Worm (Caenorhabditis elegans) whole organism, L3 larva: ENCODE measurements around the gene F57B9.1.
A peak's percentile ranks its signal among the peaks of the same experiment; 100 is the strongest.

Experiments
- R02D3.7 ChIP-seq: fragments of 150-350 bp; optimal IDR thresholded peaks from 2 replicates; lab custom pipeline; 2014; ENCODE audit warnings: missing biosample characterization, missing genetic modification characterization
- ZK546.5 ChIP-seq: sonication (generic microtip); optimal IDR thresholded peaks from 2 replicates; lab custom pipeline; 2017; ENCODE audit warnings: missing biosample characterization, missing genetic modification characterization
- aly-2 ChIP-seq: fragments of 150-350 bp; optimal IDR thresholded peaks from 2 replicates; lab custom pipeline; 2014; ENCODE audit warnings: missing biosample characterization, missing genetic modification characterization
- ama-1 ChIP-seq: fragments of 150-350 bp; optimal IDR thresholded peaks from 2 replicates; lab custom pipeline; 2018
- ceh-16 ChIP-seq: sonication (generic microtip); optimal IDR thresholded peaks from 2 replicates; lab custom pipeline; 2017; ENCODE audit warnings: missing biosample characterization, missing genetic modification characterization
- ceh-28 ChIP-seq: fragments of 150-350 bp; optimal IDR thresholded peaks from 2 replicates; lab custom pipeline; 2014; ENCODE audit warnings: missing biosample characterization, missing genetic modification reagents, missing genetic modification characterization
- ceh-82 ChIP-seq: fragments of 150-350 bp; optimal IDR thresholded peaks from 2 replicates; lab custom pipeline; 2014; ENCODE audit warnings: missing biosample characterization, missing genetic modification characterization
- ceh-9 ChIP-seq: sonication (generic microtip); optimal IDR thresholded peaks from 2 replicates; lab custom pipeline; 2018; ENCODE audit warnings: missing biosample characterization, missing genetic modification characterization
- daf-12 ChIP-seq: fragments of 150-350 bp; optimal IDR thresholded peaks from 2 replicates; lab custom pipeline; 2014; ENCODE audit warnings: missing biosample characterization, missing genetic modification reagents, missing genetic modification characterization
- egl-27 ChIP-seq: sonication (generic microtip); optimal IDR thresholded peaks from 4 replicates; lab custom pipeline; 2017; ENCODE audit warnings: missing biosample characterization, missing genetic modification reagents, missing genetic modification characterization
- egl-5 ChIP-seq: fragments of 150-350 bp; optimal IDR thresholded peaks from 2 replicates; lab custom pipeline; 2017; ENCODE audit warnings: missing biosample characterization, missing genetic modification reagents, missing genetic modification characterization, inconsistent platforms
- elt-1 ChIP-seq: fragments of 150-350 bp; optimal IDR thresholded peaks from 2 replicates; lab custom pipeline; 2014; ENCODE audit warnings: missing biosample characterization, missing genetic modification characterization
- elt-2 ChIP-seq: sonication (generic microtip); optimal IDR thresholded peaks from 2 replicates; lab custom pipeline; 2016; ENCODE audit warnings: missing genetic modification reagents, mild to moderate bottlenecking, missing genetic modification characterization, missing compliant biosample characterization
- elt-3 ChIP-seq, 3 experiments: fragments of 150-350 bp in 1 of 3; sonication (generic microtip) in 2 of 3; optimal IDR thresholded peaks; 2 replicates in 2 of 3; 4 replicates in 1 of 3; lab custom pipeline; 2014 to 2017; ENCODE audit warnings: missing biosample characterization in 3 of 3, missing genetic modification characterization in 3 of 3
- eor-1 ChIP-seq, 2 experiments: fragments of 150-350 bp; optimal IDR thresholded peaks; 2 replicates each; lab custom pipeline; 2014 to 2018; ENCODE audit warnings: missing biosample characterization in 2 of 2, missing genetic modification characterization in 2 of 2
- fkh-10 ChIP-seq: sonication (generic microtip); optimal IDR thresholded peaks from 2 replicates; lab custom pipeline; 2017; ENCODE audit warnings: missing biosample characterization, missing genetic modification reagents, missing genetic modification characterization
- fkh-2 ChIP-seq: fragments of 150-350 bp; optimal IDR thresholded peaks from 2 replicates; lab custom pipeline; 2014; ENCODE audit warnings: missing biosample characterization, missing genetic modification reagents, missing genetic modification characterization
- fos-1 ChIP-seq: fragments of 150-350 bp; optimal IDR thresholded peaks from 2 replicates; lab custom pipeline; 2014; ENCODE audit warnings: missing biosample characterization, missing genetic modification characterization
- hmg-11 ChIP-seq: sonication (generic microtip); optimal IDR thresholded peaks from 2 replicates; lab custom pipeline; 2016; ENCODE audit warnings: missing genetic modification characterization, missing compliant biosample characterization
- jun-1 ChIP-seq: fragments of 150-350 bp; optimal IDR thresholded peaks from 2 replicates; lab custom pipeline; 2014; ENCODE audit warnings: missing biosample characterization, missing genetic modification reagents, missing genetic modification characterization
- lin-15B ChIP-seq: fragments of 150-350 bp; optimal IDR thresholded peaks from 2 replicates; lab custom pipeline; 2014; ENCODE audit warnings: missing biosample characterization, missing genetic modification characterization
- lin-39 ChIP-seq: fragments of 150-350 bp; optimal IDR thresholded peaks from 2 replicates; lab custom pipeline; 2018; ENCODE audit warnings: missing biosample characterization, missing genetic modification reagents, missing genetic modification characterization
- lsy-12 ChIP-seq: sonication (generic microtip); optimal IDR thresholded peaks from 2 replicates; lab custom pipeline; 2016; ENCODE audit warnings: mild to moderate bottlenecking, missing genetic modification characterization, missing compliant biosample characterization
- mdl-1 ChIP-seq: fragments of 150-350 bp; optimal IDR thresholded peaks from 2 replicates; lab custom pipeline; 2014; ENCODE audit warnings: missing biosample characterization, missing genetic modification characterization
- nfya-1 ChIP-seq: sonication (generic microtip); optimal IDR thresholded peaks from 2 replicates; lab custom pipeline; 2017; ENCODE audit warnings: missing genetic modification characterization, mild to moderate bottlenecking, missing compliant biosample characterization, antibody characterized with exemption, moderate library complexity; ENCODE audit not compliant: insufficient read depth
- nhr-11 ChIP-seq: fragments of 150-350 bp; optimal IDR thresholded peaks from 2 replicates; lab custom pipeline; 2014; ENCODE audit warnings: missing biosample characterization, missing genetic modification characterization
- nhr-12 ChIP-seq: fragments of 150-350 bp; optimal IDR thresholded peaks from 2 replicates; lab custom pipeline; 2014; ENCODE audit warnings: missing biosample characterization, missing genetic modification characterization
- nhr-23 ChIP-seq: fragments of 150-350 bp; optimal IDR thresholded peaks from 2 replicates; lab custom pipeline; 2014; ENCODE audit warnings: missing biosample characterization, missing genetic modification reagents, missing genetic modification characterization
- nhr-237 ChIP-seq: fragments of 150-350 bp; optimal IDR thresholded peaks from 2 replicates; lab custom pipeline; 2014; ENCODE audit warnings: missing biosample characterization, missing genetic modification characterization
- nhr-25 ChIP-seq: sonication (generic microtip); optimal IDR thresholded peaks from 2 replicates; lab custom pipeline; 2017; ENCODE audit warnings: missing biosample characterization, missing genetic modification characterization
- nhr-28 ChIP-seq: fragments of 150-350 bp; optimal IDR thresholded peaks from 2 replicates; lab custom pipeline; 2014; ENCODE audit warnings: missing biosample characterization, missing genetic modification characterization
- nhr-43 ChIP-seq: sonication (generic microtip); optimal IDR thresholded peaks from 2 replicates; lab custom pipeline; 2016; ENCODE audit warnings: mild to moderate bottlenecking, missing genetic modification characterization, missing compliant biosample characterization; ENCODE audit not compliant: poor library complexity, severe bottlenecking
- nhr-67 ChIP-seq: fragments of 150-350 bp; optimal IDR thresholded peaks from 2 replicates; lab custom pipeline; 2014; ENCODE audit warnings: missing biosample characterization, missing genetic modification characterization
- nhr-76 ChIP-seq: fragments of 150-350 bp; sonication (generic microtip); optimal IDR thresholded peaks from 5 replicates; lab custom pipeline; 2014; ENCODE audit warnings: missing biosample characterization, missing genetic modification characterization
- pha-4 ChIP-seq: fragments of 150-350 bp; optimal IDR thresholded peaks from 2 replicates; lab custom pipeline; 2014; ENCODE audit warnings: missing biosample characterization, missing genetic modification reagents, missing genetic modification characterization
- pqm-1 ChIP-seq: fragments of 150-350 bp; optimal IDR thresholded peaks from 2 replicates; lab custom pipeline; 2017; ENCODE audit warnings: missing biosample characterization, missing genetic modification characterization, inconsistent platforms
- sea-2 ChIP-seq: fragments of 150-350 bp; sonication (generic microtip); optimal IDR thresholded peaks from 4 replicates; lab custom pipeline; 2014; ENCODE audit warnings: missing biosample characterization, missing genetic modification reagents, missing genetic modification characterization
- skn-1 ChIP-seq: fragments of 150-350 bp; optimal IDR thresholded peaks from 2 replicates; lab custom pipeline; 2014; ENCODE audit warnings: missing biosample characterization, missing genetic modification characterization
- snpc-4 ChIP-seq: fragments of 150-350 bp; optimal IDR thresholded peaks from 2 replicates; lab custom pipeline; 2014; ENCODE audit warnings: missing biosample characterization, missing genetic modification characterization
- tbx-2 ChIP-seq: sonication (generic microtip); optimal IDR thresholded peaks from 2 replicates; lab custom pipeline; 2016; ENCODE audit warnings: mild to moderate bottlenecking, missing genetic modification characterization, missing compliant biosample characterization
- unc-39 ChIP-seq: sonication (generic microtip); optimal IDR thresholded peaks from 4 replicates; lab custom pipeline; 2017; ENCODE audit warnings: missing biosample characterization, missing genetic modification characterization
- unc-62 ChIP-seq: fragments of 150-350 bp; sonication (generic microtip); optimal IDR thresholded peaks from 4 replicates; lab custom pipeline; 2014; ENCODE audit warnings: missing biosample characterization, missing genetic modification reagents, missing genetic modification characterization
- ztf-4 ChIP-seq: fragments of 150-350 bp; optimal IDR thresholded peaks from 2 replicates; lab custom pipeline; 2014; ENCODE audit warnings: missing biosample characterization, missing genetic modification characterization

Gene F57B9.1

DNA sequence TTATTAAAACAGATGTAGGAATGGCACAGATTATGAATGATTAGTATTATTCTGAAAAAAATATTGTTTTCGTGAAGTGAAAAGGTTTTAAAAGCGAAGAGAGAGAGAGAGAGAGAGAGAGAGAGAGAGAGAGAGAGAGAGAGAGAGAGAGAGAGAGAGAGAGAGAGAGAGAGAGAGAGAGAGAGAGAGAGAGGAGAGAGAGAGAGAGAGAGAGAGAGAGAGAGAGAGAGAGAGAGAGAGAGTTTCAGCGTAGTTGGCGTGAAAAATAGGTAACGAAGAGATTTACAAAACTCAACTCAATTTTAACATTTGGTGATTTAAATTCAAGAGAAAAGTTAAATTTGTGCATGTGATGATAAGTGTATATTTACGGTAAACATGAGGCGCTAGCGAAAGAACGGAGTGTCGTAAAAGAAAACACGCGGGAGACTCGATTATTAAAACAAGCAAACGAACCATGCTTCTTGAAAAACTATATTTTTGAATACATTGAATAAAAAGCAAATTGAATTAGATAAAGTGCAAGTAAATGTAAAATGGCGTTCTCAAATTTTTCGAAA is 6.3 kb downstream of the F57B9.1 start, which contains the start of gene panl-2:
panl-2 (minus strand) TSS at position 51 of the 560 bp plus-strand sequence.
- TF ChIP-seq nhr-67 (tag; lab: Kevin White, UChicago) (no peak), jun-1 (tag; lab: Kevin White, UChicago) (no peak), nhr-23 (tag; lab: Kevin White, UChicago) (peak; percentile 12), fkh-2 (tag; lab: Kevin White, UChicago) (no peak), ama-1 (lab: Kevin White, UChicago) (no peak), fkh-10 (no peak), skn-1 (tag; lab: Kevin White, UChicago) (peak; percentile 52), nhr-43 (no peak), egl-27 (no peak), nhr-25 (tag; lab: Kevin White, UChicago) (no peak), ZK546.5 (no peak), nhr-12 (no peak), aly-2 (no peak), sea-2 (GFP tag; lab: Kevin White, UChicago) (no peak), lsy-12 (no peak), daf-12 (tag; lab: Kevin White, UChicago) (no peak), elt-3 (tag; optimal IDR thresholded peaks at IDR 0.05; lab: Kevin White, UChicago) (no peak), unc-62 (GFP tag; lab: Kevin White, UChicago) (no peak), eor-1 (tag; optimal IDR thresholded peaks at IDR 0.05; lab: Kevin White, UChicago) (no peak), pqm-1 (tag; lab: Kevin White, UChicago) (no peak), nhr-76 (tag; lab: Kevin White, UChicago) (no peak), nhr-28 (no peak), nhr-11 (tag; lab: Kevin White, UChicago) (no peak), unc-39 (tag; lab: Kevin White, UChicago) (no peak), egl-5 (no peak), fos-1 (tag; lab: Kevin White, UChicago) (no peak), tbx-2 (tag; lab: Kevin White, UChicago) (no peak), ceh-9 (tag; lab: Kevin White, UChicago) (no peak), lin-15B (peak; percentile 49), lin-39 (tag; lab: Kevin White, UChicago) (no peak), ceh-82 (tag; lab: Kevin White, UChicago) (no peak), elt-1 (tag; lab: Kevin White, UChicago) (no peak), R02D3.7 (tag; lab: Kevin White, UChicago) (peak; percentile 90), nfya-1 (tag; lab: Kevin White, UChicago) (peak; percentile 55), elt-2 (no peak), pha-4 (peak; percentile 78), snpc-4 (tag; lab: Kevin White, UChicago) (no peak), ztf-4 (tag; lab: Kevin White, UChicago) (no peak), hmg-11 (tag; lab: Kevin White, UChicago) (peak; percentile 11), nhr-237 (tag; lab: Kevin White, UChicago) (no peak), ceh-16 (no peak), ceh-28 (no peak)
- TF ChIP-seq, all 47 proteins: peak for 7

DNA sequence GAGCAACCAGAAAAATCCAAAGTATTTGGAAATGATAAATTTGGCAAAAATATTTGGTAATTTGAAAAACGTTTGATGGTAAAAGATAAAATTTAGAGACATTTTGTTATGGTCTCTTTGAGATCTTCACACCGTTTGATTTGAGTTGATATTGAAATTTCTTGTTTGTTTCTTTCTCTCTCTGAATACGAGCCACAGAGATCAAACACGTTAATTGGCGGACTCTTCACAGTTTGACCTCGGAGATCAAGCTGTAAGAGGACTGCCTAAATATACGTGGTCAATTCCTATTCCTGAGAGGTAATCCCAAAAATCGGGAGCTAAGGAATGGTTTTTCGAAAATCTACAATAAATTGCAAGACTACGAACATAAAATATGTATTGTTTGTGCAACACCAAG is 6.8 kb downstream of the F57B9.1 start:
- no peak for TF ChIP-seq nhr-28
- TF ChIP-seq sea-2 (GFP tag; lab: Kevin White, UChicago), result no peak
- no peak for TF ChIP-seq hmg-11 (tag; lab: Kevin White, UChicago)
- TF ChIP-seq snpc-4 (tag; lab: Kevin White, UChicago), result no peak
- TF ChIP-seq fkh-10, result no peak
- no peak for TF ChIP-seq ama-1 (lab: Kevin White, UChicago)
- no peak for TF ChIP-seq unc-62 (GFP tag; lab: Kevin White, UChicago)
- TF ChIP-seq egl-5, result no peak
- no peak for TF ChIP-seq lsy-12
- TF ChIP-seq nhr-237 (tag; lab: Kevin White, UChicago), result no peak
- no peak for TF ChIP-seq nhr-23 (tag; lab: Kevin White, UChicago)
- TF ChIP-seq elt-1 (tag; lab: Kevin White, UChicago), result no peak
- no peak for TF ChIP-seq ZK546.5
- TF ChIP-seq tbx-2 (tag; lab: Kevin White, UChicago), result no peak
- no peak for TF ChIP-seq mdl-1 (tag; lab: Kevin White, UChicago)
- no peak for TF ChIP-seq ztf-4 (tag; lab: Kevin White, UChicago)
- no peak for TF ChIP-seq lin-15B
- TF ChIP-seq, all 47 proteins: peak for 0
